Fruit fly (Drosophila melanogaster): ENCODE data around the gene nSyb.

nSyb gene

dm6 chr3L:1639185-1639812 lies 1.7 kb upstream of the nSyb start, which contains the start of the genes Mettl2 and Bgb (continued):
- TF ChIP-seq lola (GFP tag; optimal IDR thresholded peaks at IDR 0.05) (peak in 1 of 3 experiments; percentile 72), CG11504 (tag; optimal IDR thresholded peaks at IDR 0.05) (no peak), Dek (tag; optimal IDR thresholded peaks at IDR 0.05) (peak; percentile 61), btn (GFP tag; optimal IDR thresholded peaks at IDR 0.05) (peak; percentile 29), Awh (GFP tag; IDR thresholded peaks at IDR 0.05) (peak; percentile 25; the same call in 1 of the 2 replicates), CG3065 (GFP tag; optimal IDR thresholded peaks at IDR 0.05) (peak; percentile 0), CG1529 (GFP tag; optimal IDR thresholded peaks at IDR 0.05) (peak; percentile 6), CG12391 (tag; optimal IDR thresholded peaks at IDR 0.05) (peak; percentile 75), CG10209 (GFP tag; optimal IDR thresholded peaks at IDR 0.05) (peak; percentile 55), esg (GFP tag; conservative IDR thresholded peaks at IDR 0.05) (peak; percentile 78), lab (GFP tag; optimal IDR thresholded peaks at IDR 0.05) (peak; percentile 78), Ptx1 (GFP tag; IDR thresholded peaks at IDR 0.05) (peak; percentile 89), ara (GFP tag; IDR thresholded peaks at IDR 0.05) (peak; percentile 67), Ets97D (GFP tag; optimal IDR thresholded peaks at IDR 0.05) (peak; percentile 69), CG3407 (GFP tag; optimal IDR thresholded peaks at IDR 0.05) (peak; percentile 18), CG7745 (tag; optimal IDR thresholded peaks at IDR 0.05) (no peak), CG8359 (GFP tag; optimal IDR thresholded peaks at IDR 0.05; ENCODE audit: borderline replicate concordance) (peak; percentile 24), dysf (GFP tag; IDR thresholded peaks at IDR 0.05) (peak; percentile 87), salm (tag; optimal IDR thresholded peaks at IDR 0.05) (no peak), CG9876 (GFP tag; optimal IDR thresholded peaks at IDR 0.05) (peak; percentile 62), Dip2 (GFP tag; IDR thresholded peaks at IDR 0.05) (no peak), CG9797 (GFP tag; optimal IDR thresholded peaks at IDR 0.05) (peak; percentile 76), CG15011 (GFP tag; optimal IDR thresholded peaks at IDR 0.05) (no peak), trh (GFP tag; optimal IDR thresholded peaks at IDR 0.05) (no peak), trem (tag; optimal IDR thresholded peaks at IDR 0.05) (peak; percentile 78), CG1024 (GFP tag; IDR thresholded peaks at IDR 0.05) (no peak), gce (GFP tag; IDR thresholded peaks at IDR 0.05) (no peak), CG6791 (GFP tag; IDR thresholded peaks at IDR 0.05; ENCODE audit: partially characterized antibody) (0 out of 3 replicates have a peak, but pooled peaks have one; percentile 16), Ets65A (GFP tag) (peak; percentile 98), caup (GFP tag; optimal IDR thresholded peaks at IDR 0.05; ENCODE audit: severe bottlenecking) (peak; percentile 53), danr (GFP tag; IDR thresholded peaks at IDR 0.05) (peak; percentile 80), CG8388 (GFP tag; optimal IDR thresholded peaks at IDR 0.05) (peak; percentile 60), onecut (GFP tag; IDR thresholded peaks at IDR 0.05) (peak; percentile 30; the same call in 1 of the 2 replicates), p53 (GFP tag; optimal IDR thresholded peaks at IDR 0.05) (peak; percentile 18), Fer1 (GFP tag; optimal IDR thresholded peaks at IDR 0.05) (peak; percentile 58), Side (GFP tag; optimal IDR thresholded peaks at IDR 0.05) (peak; percentile 72), Opbp (GFP tag; IDR thresholded peaks at IDR 0.05; ENCODE audit: partially characterized antibody) (peak; percentile 62; the same call in 2 of the 3 replicates), H15 (GFP tag; IDR thresholded peaks at IDR 0.05) (peak; percentile 85), CG34422 (GFP tag; IDR thresholded peaks at IDR 0.05) (peak; percentile 81), Elba2 (GFP tag; optimal IDR thresholded peaks at IDR 0.05) (peak; percentile 23), chn (GFP tag; optimal IDR thresholded peaks at IDR 0.05) (peak; percentile 78), odd (GFP tag; optimal IDR thresholded peaks at IDR 0.05) (no peak), mld (GFP tag; IDR thresholded peaks at IDR 0.05; ENCODE audit: partially characterized antibody) (no peak), CG3838 (GFP tag; optimal IDR thresholded peaks at IDR 0.05) (no peak), ato (GFP tag; IDR thresholded peaks at IDR 0.05; ENCODE audit: partially characterized antibody) (peak; percentile 20; the same call in 1 of the 2 replicates), Xbp1 (GFP tag; optimal IDR thresholded peaks at IDR 0.05) (peak; percentile 87), CG4820 (GFP tag; optimal IDR thresholded peaks at IDR 0.05) (peak; percentile 80), CG16779 (GFP tag; IDR thresholded peaks at IDR 0.05) (peak; percentile 68; the same call in 1 of the 2 replicates), vfl (GFP tag; optimal IDR thresholded peaks at IDR 0.05) (peak; percentile 47)
